Worm (Caenorhabditis elegans) whole organism, early embryonic: ENCODE data around the gene F42A9.6.

Source experiments
- F13C5.2 ChIP-seq: sonication (generic microtip); optimal IDR thresholded peaks from 2 replicates; lab custom pipeline; 2017; ENCODE audit warnings: mild to moderate bottlenecking, missing genetic modification characterization, inconsistent platforms, missing compliant biosample characterization
- ama-1 ChIP-seq: fragments of 150-350 bp; optimal IDR thresholded peaks from 2 replicates; lab custom pipeline; 2014
- ceh-13 ChIP-seq: fragments of 200-800 bp; sonication (Bioruptor generic); optimal IDR thresholded peaks from 2 replicates; lab custom pipeline; 2018; ENCODE audit warnings: mild to moderate bottlenecking, missing genetic modification characterization, missing compliant biosample characterization
- ceh-36 ChIP-seq: sonication (generic microtip); optimal IDR thresholded peaks from 2 replicates; lab custom pipeline; 2016; ENCODE audit warnings: missing genetic modification characterization, inconsistent platforms, missing compliant biosample characterization
- ets-7 ChIP-seq: sonication (generic microtip); optimal IDR thresholded peaks from 2 replicates; lab custom pipeline; 2016; ENCODE audit warnings: missing genotype, missing genetic modification characterization, missing compliant biosample characterization
- flt-1 ChIP-seq: fragments of 200-800 bp; sonication (Bioruptor generic); IDR thresholded peaks from 2 replicates; pipeline ENCODE4 v1.3.6; 2022; ENCODE audit warnings: missing genetic modification characterization, missing compliant biosample characterization
- hmbx-1 ChIP-seq: sonication (generic microtip); optimal IDR thresholded peaks from 2 replicates; lab custom pipeline; 2016; ENCODE audit warnings: mild to moderate bottlenecking, missing genetic modification characterization, missing compliant biosample characterization
- hmg-4 ChIP-seq: fragments of 200-800 bp; sonication (Bioruptor generic); optimal IDR thresholded peaks from 2 replicates; lab custom pipeline; 2018; ENCODE audit warnings: mild to moderate bottlenecking, missing genetic modification characterization, missing compliant biosample characterization
- hnd-1 ChIP-seq: sonication (generic microtip); optimal IDR thresholded peaks from 2 replicates; lab custom pipeline; 2016; ENCODE audit warnings: missing genetic modification characterization, missing compliant biosample characterization
- sea-1 ChIP-seq: fragments of 200-800 bp; sonication (Bioruptor generic); conservative IDR thresholded peaks from 2 replicates; pipeline ENCODE4 v1.3.6; 2022; ENCODE audit warnings: missing genetic modification characterization, missing compliant biosample characterization

DNA sequence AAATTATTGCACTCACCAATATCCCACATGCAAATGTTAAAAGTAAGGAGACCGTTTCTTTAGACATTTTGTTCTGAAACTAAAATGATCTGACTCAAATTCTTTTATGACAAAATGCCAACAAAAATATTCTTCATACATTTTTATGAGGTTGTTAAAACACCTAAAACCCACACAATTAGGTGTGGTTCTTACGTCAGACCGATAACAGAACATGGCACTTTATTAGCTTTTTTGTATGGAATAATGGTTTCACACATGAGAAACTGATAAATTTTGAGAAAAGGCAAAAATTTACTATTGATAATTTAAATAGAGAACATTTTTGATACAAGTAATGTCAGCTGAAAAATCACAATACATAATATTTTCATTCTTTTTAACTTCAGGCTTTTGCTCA lies 44.6 kb downstream of the F42A9.6 start, which contains the start of gene C49C8.5:
- TF ChIP-seq sea-1 (GFP tag; lab: Robert Waterston, UW) (no peak), hnd-1 (tag; lab: Kevin White, UChicago) (no peak), hmbx-1 (tag; lab: Kevin White, UChicago) (no peak), ama-1 (no peak), ceh-36 (tag; lab: Kevin White, UChicago) (no peak), ceh-13 (GFP tag; lab: Kevin White, UChicago) (no peak), F13C5.2 (tag; lab: Kevin White, UChicago) (no peak), hmg-4 (no peak), ets-7 (tag; lab: Kevin White, UChicago) (no peak), flt-1 (no peak)
